In the genomic region with DNA sequence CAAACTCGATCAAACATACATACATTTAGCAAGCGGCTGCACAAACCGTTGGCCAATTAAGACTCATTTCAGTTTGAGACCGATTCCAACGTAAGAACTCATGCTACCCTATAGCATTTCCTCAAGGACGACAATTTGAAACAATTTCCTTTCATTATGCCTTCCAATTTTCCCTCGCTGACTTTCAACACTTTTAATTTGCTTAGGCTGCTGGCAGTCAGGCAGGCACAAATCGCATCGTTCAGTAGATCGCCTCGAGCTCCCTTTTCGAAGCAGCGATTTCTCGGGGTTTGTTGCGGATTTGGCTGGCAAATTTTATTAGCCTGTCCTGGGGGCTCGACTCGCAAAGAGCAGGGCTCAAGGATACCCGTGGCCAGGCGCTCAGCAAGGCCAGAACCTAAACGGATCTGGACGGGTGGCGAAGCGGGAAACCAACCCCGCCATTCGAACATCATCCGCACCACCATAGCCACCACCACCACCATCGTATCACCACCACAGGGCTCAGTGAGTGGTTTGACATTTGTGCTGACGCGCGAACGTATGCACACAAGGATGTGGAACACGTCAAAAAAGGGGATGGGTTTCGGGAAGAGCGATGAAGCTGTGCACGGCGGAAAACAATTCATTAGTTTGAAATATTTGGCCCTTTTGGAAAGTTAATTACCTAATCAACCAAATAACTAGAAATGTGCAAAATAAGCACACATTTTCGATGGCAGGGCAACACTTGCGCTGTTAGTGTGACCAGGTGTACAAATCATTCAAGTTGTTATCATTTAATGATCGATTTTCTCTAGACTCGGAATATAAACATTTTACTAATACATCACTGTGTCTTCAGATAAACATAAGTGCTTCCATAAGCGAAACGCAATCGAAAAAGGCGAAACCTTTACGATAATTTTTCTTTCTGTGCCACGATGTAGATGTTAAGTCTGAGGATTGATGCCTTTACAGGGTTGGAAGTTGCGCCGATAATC, we compare ENCODE assay signal across 1 fruit fly cellular context.
TF ChIP-seq lines count a peak whose summit lies in the region.

No protein-coding gene starts in this region.

TF ChIP-seq in whole organism, embryonic, 481 proteins besides CTCF, POLR2A, EP300 and RAD21 (continued from another document):
- TF ChIP-seq CG43689 (GFP tag; IDR thresholded peaks at IDR 0.05; lab: Robert Waterston, UW) (no peak), exex (tag; optimal IDR thresholded peaks at IDR 0.05; lab: Kevin White, UChicago) (no peak), Pdp1 (GFP tag; optimal IDR thresholded peaks at IDR 0.05; lab: Kevin White, UChicago) (peak; percentile 14 to 15), CG13775 (GFP tag; optimal IDR thresholded peaks at IDR 0.05; lab: Kevin White, UChicago) (peak; percentile 38), CG12659 (GFP tag; optimal IDR thresholded peaks at IDR 0.05; lab: Kevin White, UChicago) (peak; percentile 35), Abd-B (GFP tag; optimal IDR thresholded peaks at IDR 0.05; lab: Kevin White, UChicago) (peak; percentile 36), seq (GFP tag; IDR thresholded peaks at IDR 0.05; lab: Robert Waterston, UW) (0 out of 2 replicates have a peak, but pooled peaks have one; percentile 23), jumu (GFP tag; optimal IDR thresholded peaks at IDR 0.05; lab: Kevin White, UChicago) (peak; percentile 47), oc (tag; optimal IDR thresholded peaks at IDR 0.05; lab: Kevin White, UChicago) (peak; percentile 17), chm (GFP tag; IDR thresholded peaks at IDR 0.05; lab: Robert Waterston, UW) (peak; percentile 59), Hand (GFP tag; optimal IDR thresholded peaks at IDR 0.05; lab: Kevin White, UChicago) (no peak), Atf-2 (GFP tag; optimal IDR thresholded peaks at IDR 0.05; lab: Kevin White, UChicago) (peak; percentile 44), CG12155 (GFP tag; optimal IDR thresholded peaks at IDR 0.05; lab: Kevin White, UChicago) (peak; percentile 14), dpn (GFP tag; optimal IDR thresholded peaks at IDR 0.05; lab: Kevin White, UChicago) (peak; percentile 19 to 23), grau (tag; optimal IDR thresholded peaks at IDR 0.05; lab: Kevin White, UChicago) (peak; percentile 56), CG8944 (GFP tag; optimal IDR thresholded peaks at IDR 0.05; lab: Kevin White, UChicago) (peak; percentile 3), pan (optimal IDR thresholded peaks at IDR 0.05; lab: Kevin White, UChicago) (no peak), pan (GFP tag; optimal IDR thresholded peaks at IDR 0.05 in 1 of 2, IDR thresholded peaks at IDR 0.05 in 1 of 2) (no peak), pros (GFP tag; optimal IDR thresholded peaks at IDR 0.05; lab: Kevin White, UChicago) (peak; percentile 91)
